Fruit fly (Drosophila melanogaster): Measurements from ENCODE around the gene CG10413.

dm6 chr2L:18647857-18648652 lies 43.0 kb upstream of the CG10413 start:
- TF ChIP-seq usp (GFP tag; optimal IDR thresholded peaks at IDR 0.05) (no peak), pan (optimal IDR thresholded peaks at IDR 0.05) (no peak), CG8478 (optimal IDR thresholded peaks at IDR 0.05) (no peak), EcR (GFP tag; optimal IDR thresholded peaks at IDR 0.05) (no peak)
